Worm (Caenorhabditis elegans): ENCODE measurements around the gene C31E10.6.

The C31E10.6 gene

ce11 chrX:14015808-14016207 is 19.7 kb downstream of the C31E10.6 start (continued):
- 0 out of 2 replicates have a peak, but pooled peaks have one; percentile 48 for TF ChIP-seq attf-6 (GFP tag; IDR thresholded peaks at IDR 0.05)
- 0 out of 2 replicates have a peak, but pooled peaks have one; percentile 10 for TF ChIP-seq attf-3 (GFP tag; conservative IDR thresholded peaks at IDR 0.05)
- TF ChIP-seq mes-4 (tag; optimal IDR thresholded peaks at IDR 0.05), result peak; percentile 77
- peak; percentile 38; the same call in 1 of the 2 replicates for TF ChIP-seq ztf-28 (GFP tag; IDR thresholded peaks at IDR 0.05)
- no peak; the same call in none of the 2 replicates for TF ChIP-seq B0336.3 (GFP tag; IDR thresholded peaks at IDR 0.05)
- peak; percentile 79 for TF ChIP-seq mxl-1 (tag; optimal IDR thresholded peaks at IDR 0.05)
- peak; percentile 32 for TF ChIP-seq zim-3 (tag; optimal IDR thresholded peaks at IDR 0.05)
- 0 out of 2 replicates have a peak, but pooled peaks have one; percentile 73 for TF ChIP-seq lag-1 (GFP tag; IDR thresholded peaks at IDR 0.05)
- TF ChIP-seq snpc-3.4 (tag; optimal IDR thresholded peaks at IDR 0.05), result peak; percentile 82
- TF ChIP-seq repo-1 (tag; optimal IDR thresholded peaks at IDR 0.05), result peak; percentile 7
- TF ChIP-seq bed-2 (GFP tag; IDR thresholded peaks at IDR 0.05), result no peak

DNA sequence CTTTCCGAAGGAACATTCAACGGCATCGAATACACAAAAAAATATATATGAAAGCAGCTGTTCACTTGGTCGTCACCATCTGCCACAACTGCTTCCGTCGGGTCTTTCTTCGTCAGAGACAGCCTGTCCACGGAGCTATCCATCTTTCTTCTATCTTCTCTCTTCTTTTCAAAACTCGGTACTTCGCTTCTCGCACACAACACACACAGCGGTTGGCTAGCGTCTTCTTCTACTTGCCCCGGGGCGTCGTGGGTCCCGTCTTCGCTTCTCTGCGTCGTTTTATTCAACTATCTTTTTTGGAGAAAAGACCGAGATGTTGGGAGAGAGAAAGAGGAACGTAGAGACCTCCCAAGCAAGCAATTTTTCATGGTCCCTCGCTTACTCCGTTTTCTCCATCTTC is 20.6 kb downstream of the C31E10.6 start:
- peak; percentile 20; the same call in 1 of the 2 replicates for TF ChIP-seq rcor-1 (GFP tag; IDR thresholded peaks at IDR 0.05)
- TF ChIP-seq nfya-1 (tag; optimal IDR thresholded peaks at IDR 0.05; ENCODE audit: borderline replicate concordance, insufficient read depth), result no peak
- no peak for TF ChIP-seq cebp-1 (GFP tag; IDR thresholded peaks at IDR 0.05)
- TF ChIP-seq cebp-1 (tag; optimal IDR thresholded peaks at IDR 0.05), result peak; percentile 47
- peak; percentile 82 for TF ChIP-seq K12H6.12 (tag; optimal IDR thresholded peaks at IDR 0.05)
- TF ChIP-seq F52B5.7 (tag; optimal IDR thresholded peaks at IDR 0.05), result peak; percentile 19
- peak; percentile 12 for TF ChIP-seq attf-5 (GFP tag; optimal IDR thresholded peaks at IDR 0.05)
- TF ChIP-seq hmg-1.2 (GFP tag; IDR thresholded peaks at IDR 0.05), result peak; percentile 27; the same call in 1 of the 2 replicates
- TF ChIP-seq nfyb-1 (GFP tag; IDR thresholded peaks at IDR 0.05), result 0 out of 2 replicates have a peak, but pooled peaks have one; percentile 37
- TF ChIP-seq lir-1 (GFP tag; conservative IDR thresholded peaks at IDR 0.05), result no peak
- peak; percentile 45; the same call in 1 of the 2 replicates for TF ChIP-seq zfh-2 (GFP tag; conservative IDR thresholded peaks at IDR 0.05)
- TF ChIP-seq nhr-120 (GFP tag; IDR thresholded peaks at IDR 0.05), result no peak

DNA sequence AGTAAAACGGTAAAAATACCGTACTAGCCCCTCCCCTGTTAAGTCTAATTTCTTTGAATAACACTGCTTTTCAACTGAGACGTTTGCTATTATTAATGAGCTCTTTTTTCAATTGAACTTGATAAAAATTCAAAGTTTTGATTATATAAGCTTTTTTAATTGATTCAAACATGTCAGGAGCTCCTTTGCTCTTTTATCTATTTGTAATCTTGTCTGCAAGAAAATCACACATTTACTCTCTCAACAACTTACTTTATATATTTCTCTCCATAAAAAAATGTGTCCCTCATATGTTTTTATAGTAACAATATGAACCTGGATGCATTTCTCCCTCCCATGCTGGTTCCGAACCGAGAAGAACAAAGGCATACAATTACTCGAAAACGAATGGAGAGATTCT is 24.2 kb downstream of the C31E10.6 start, which contains the start of gene C04C11.1:
TSS of gene C04C11.1 (plus strand) at position 301 of the 400 bp plus-strand sequence.
- TF ChIP-seq ztf-22 (GFP tag; optimal IDR thresholded peaks at IDR 0.05), result no peak
- no peak for TF ChIP-seq sptf-2 (GFP tag; optimal IDR thresholded peaks at IDR 0.05)
- TF ChIP-seq madf-10 (tag; optimal IDR thresholded peaks at IDR 0.05), result no peak
- TF ChIP-seq T07F8.4 (tag; optimal IDR thresholded peaks at IDR 0.05), result no peak
- TF ChIP-seq hlh-26 (GFP tag; conservative IDR thresholded peaks at IDR 0.05), result no peak
- no peak for TF ChIP-seq ceh-40 (GFP tag; IDR thresholded peaks at IDR 0.05)
- no peak for TF ChIP-seq ztf-26 (tag; optimal IDR thresholded peaks at IDR 0.05)
- no peak for TF ChIP-seq unc-130 (GFP tag; optimal IDR thresholded peaks at IDR 0.05)
- no peak for TF ChIP-seq egl-44 (GFP tag; IDR thresholded peaks at IDR 0.05)
- TF ChIP-seq ceh-58 (GFP tag; IDR thresholded peaks at IDR 0.05), result no peak
- no peak for TF ChIP-seq F57A8.1 (GFP tag; optimal IDR thresholded peaks at IDR 0.05)
- TF ChIP-seq ekl-4 (GFP tag; IDR thresholded peaks at IDR 0.05), result no peak
- no peak for TF ChIP-seq him-1 (tag; optimal IDR thresholded peaks at IDR 0.05)
- no peak for TF ChIP-seq egl-18 (GFP tag; IDR thresholded peaks at IDR 0.05)
- TF ChIP-seq ztf-6 (GFP tag; IDR thresholded peaks at IDR 0.05), result no peak

Measured in whole organism, young adult.